Fruit fly (Drosophila melanogaster): ENCODE results near the gene Glut1.

- TF ChIP-seq Ets96B (tag; optimal IDR thresholded peaks at IDR 0.05): no peak
- TF ChIP-seq CG7368 (GFP tag; optimal IDR thresholded peaks at IDR 0.05): no peak
- TF ChIP-seq ss (GFP tag; optimal IDR thresholded peaks at IDR 0.05): no peak
- TF ChIP-seq acj6 (GFP tag; optimal IDR thresholded peaks at IDR 0.05): no peak
- TF ChIP-seq CG1621 (tag; optimal IDR thresholded peaks at IDR 0.05): no peak
- no peak for TF ChIP-seq fkh (GFP tag; optimal IDR thresholded peaks at IDR 0.05)
- TF ChIP-seq CG3032 (tag; optimal IDR thresholded peaks at IDR 0.05): no peak
Measured at dm6 chr3L:883786-884185, 30.1 kb upstream of the Glut1 start.

All from whole organism, prepupa.